Worm (Caenorhabditis elegans) whole organism, L1 larva: ENCODE data around the gene ora-1.

Experiments
- C04F5.9 ChIP-seq: sonication (generic microtip); optimal IDR thresholded peaks from 2 replicates; lab custom pipeline; 2016; ENCODE audit warnings: missing genetic modification characterization, missing compliant biosample characterization
- C34B4.2 ChIP-seq: sonication (generic microtip); optimal IDR thresholded peaks from 2 replicates; lab custom pipeline; 2017; ENCODE audit warnings: mild to moderate bottlenecking, missing genetic modification characterization, missing compliant biosample characterization
- F16B12.6 ChIP-seq: fragments of 150-350 bp; optimal IDR thresholded peaks from 2 replicates; lab custom pipeline; 2014; ENCODE audit warnings: missing biosample characterization, missing genetic modification characterization
- Y116A8C.19 ChIP-seq: sonication (generic microtip); optimal IDR thresholded peaks from 2 replicates; lab custom pipeline; 2016; ENCODE audit warnings: missing compliant biosample characterization, missing genetic modification characterization, borderline replicate concordance
- alr-1 ChIP-seq: fragments of 200-800 bp; sonication (Bioruptor generic); optimal IDR thresholded peaks from 2 replicates; lab custom pipeline; 2018; ENCODE audit warnings: borderline replicate concordance, mild to moderate bottlenecking, missing genetic modification characterization, missing compliant biosample characterization
- ama-1 ChIP-seq: fragments of 150-350 bp; optimal IDR thresholded peaks from 2 replicates; lab custom pipeline; 2014
- blmp-1 ChIP-seq: fragments of 150-350 bp; optimal IDR thresholded peaks from 2 replicates; lab custom pipeline; 2014; ENCODE audit warnings: missing biosample characterization, missing genetic modification characterization
- ceh-8 ChIP-seq: fragments of 200-800 bp; sonication (Bioruptor generic); optimal IDR thresholded peaks from 2 replicates; lab custom pipeline; 2018; ENCODE audit warnings: mild to moderate bottlenecking, missing genetic modification characterization, moderate library complexity, missing compliant biosample characterization
- ceh-90 ChIP-seq: sonication (generic microtip); optimal IDR thresholded peaks from 2 replicates; lab custom pipeline; 2016; ENCODE audit warnings: missing genetic modification characterization, missing compliant biosample characterization
- dpl-1 ChIP-seq, 3 experiments: fragments of 150-350 bp in 2 of 3; sonication (generic microtip) in 1 of 3; optimal IDR thresholded peaks; 2 replicates each; lab custom pipeline; 2014 to 2017; ENCODE audit warnings: missing biosample characterization in 3 of 3, missing genetic modification characterization in 3 of 3, missing genetic modification reagents in 3 of 3
- efl-3 ChIP-seq: fragments of 200-800 bp; sonication (Bioruptor generic); optimal IDR thresholded peaks from 2 replicates; lab custom pipeline; 2018; ENCODE audit warnings: mild to moderate bottlenecking, missing genetic modification characterization, missing compliant biosample characterization
- egl-27 ChIP-seq, 2 experiments: fragments of 150-350 bp in 1 of 2; sonication (generic microtip); optimal IDR thresholded peaks; 3 replicates each; lab custom pipeline; 2017 to 2018; ENCODE audit warnings: missing biosample characterization in 2 of 2, missing genetic modification characterization in 2 of 2, missing genetic modification reagents in 2 of 2
- elt-2 ChIP-seq: sonication (generic microtip); optimal IDR thresholded peaks from 2 replicates; lab custom pipeline; 2016; ENCODE audit warnings: missing genetic modification characterization, mild to moderate bottlenecking, inconsistent platforms, missing compliant biosample characterization, missing genetic modification reagents
- elt-3 ChIP-seq, 6 experiments: fragments of 150-350 bp in 1 of 6; sonication (generic microtip); optimal IDR thresholded peaks; 2 replicates each; lab custom pipeline; 2017 to 2018; ENCODE audit warnings: missing biosample characterization in 6 of 6, missing genetic modification characterization in 6 of 6, inconsistent platforms in 1 of 6
- ets-5 ChIP-seq: fragments of 200-800 bp; sonication (Bioruptor generic); IDR thresholded peaks from 2 replicates; pipeline ENCODE4 v1.3.6; 2022; ENCODE audit warnings: missing genetic modification characterization, missing compliant biosample characterization
- fkh-10 ChIP-seq: sonication (generic microtip); optimal IDR thresholded peaks from 2 replicates; lab custom pipeline; 2017; ENCODE audit warnings: missing biosample characterization, missing genetic modification reagents, missing genetic modification characterization
- fkh-4 ChIP-seq: sonication (generic microtip); optimal IDR thresholded peaks from 2 replicates; lab custom pipeline; 2016; ENCODE audit warnings: missing compliant biosample characterization, missing genetic modification characterization, borderline replicate concordance
- hlh-17 ChIP-seq: fragments of 200-800 bp; sonication (Bioruptor generic); optimal IDR thresholded peaks from 2 replicates; lab custom pipeline; 2018; ENCODE audit warnings: missing genetic modification characterization, mild to moderate bottlenecking, missing compliant biosample characterization, moderate library complexity, borderline replicate concordance
- hpl-2 ChIP-seq: fragments of 150-350 bp; optimal IDR thresholded peaks from 2 replicates; lab custom pipeline; 2014; ENCODE audit warnings: missing biosample characterization, missing genetic modification reagents, missing genetic modification characterization
- jun-1 ChIP-seq: fragments of 150-350 bp; optimal IDR thresholded peaks from 2 replicates; lab custom pipeline; 2014; ENCODE audit warnings: missing biosample characterization, missing genetic modification reagents, missing genetic modification characterization
- lin-14 ChIP-seq: fragments of 200-800 bp; sonication (Bioruptor generic); optimal IDR thresholded peaks from 2 replicates; lab custom pipeline; 2018; ENCODE audit warnings: mild to moderate bottlenecking, missing genetic modification characterization, moderate library complexity, missing compliant biosample characterization
- lin-39 ChIP-seq: fragments of 150-350 bp; optimal IDR thresholded peaks from 2 replicates; lab custom pipeline; 2014; ENCODE audit warnings: missing biosample characterization, missing genetic modification reagents, missing genetic modification characterization
- lir-3 ChIP-seq: sonication (generic microtip); optimal IDR thresholded peaks from 2 replicates; lab custom pipeline; 2016; ENCODE audit warnings: mild to moderate bottlenecking, missing genetic modification characterization, moderate library complexity, missing compliant biosample characterization; ENCODE audit not compliant: poor library complexity
- lsy-2 ChIP-seq, 2 experiments: fragments of 150-350 bp; optimal IDR thresholded peaks; 2 replicates each; lab custom pipeline; 2014; ENCODE audit warnings: missing biosample characterization in 2 of 2, missing genetic modification characterization in 2 of 2
- mef-2 ChIP-seq: fragments of 150-350 bp; optimal IDR thresholded peaks from 2 replicates; lab custom pipeline; 2014; ENCODE audit warnings: missing biosample characterization, missing genetic modification characterization
- nhr-11 ChIP-seq: fragments of 150-350 bp; optimal IDR thresholded peaks from 2 replicates; lab custom pipeline; 2014; ENCODE audit warnings: missing biosample characterization, missing genetic modification characterization
- nhr-12 ChIP-seq: sonication (generic microtip); optimal IDR thresholded peaks from 2 replicates; lab custom pipeline; 2017; ENCODE audit warnings: missing biosample characterization, missing genetic modification characterization
- nhr-19 ChIP-seq: fragments of 200-800 bp; sonication (Bioruptor generic); conservative IDR thresholded peaks from 2 replicates; pipeline ENCODE4 v1.3.6; 2022; ENCODE audit warnings: missing genetic modification characterization, missing compliant biosample characterization
- nhr-237 ChIP-seq: fragments of 150-350 bp; optimal IDR thresholded peaks from 2 replicates; lab custom pipeline; 2014; ENCODE audit warnings: missing biosample characterization, missing genetic modification characterization
- nhr-71 ChIP-seq: sonication (generic microtip); optimal IDR thresholded peaks from 2 replicates; lab custom pipeline; 2016; ENCODE audit warnings: mild to moderate bottlenecking, missing genetic modification characterization, moderate library complexity, missing compliant biosample characterization
- nhr-76 ChIP-seq: sonication (generic microtip); optimal IDR thresholded peaks from 2 replicates; lab custom pipeline; 2017; ENCODE audit warnings: missing biosample characterization, missing genetic modification characterization
- nhr-85 ChIP-seq: sonication (generic microtip); peaks from one replicate; lab custom pipeline; 2016; ENCODE audit warnings: missing genetic modification characterization, inconsistent platforms, missing compliant biosample characterization
- pag-3 ChIP-seq: sonication (generic microtip); optimal IDR thresholded peaks from 2 replicates; lab custom pipeline; 2017; ENCODE audit warnings: missing genetic modification characterization, mild to moderate bottlenecking, missing compliant biosample characterization, antibody characterized with exemption, borderline replicate concordance; ENCODE audit not compliant: insufficient read depth
- pqm-1 ChIP-seq: sonication (generic microtip); optimal IDR thresholded peaks from 3 replicates; lab custom pipeline; 2017; ENCODE audit warnings: missing biosample characterization, missing genetic modification characterization
- skn-1 ChIP-seq: fragments of 150-350 bp; optimal IDR thresholded peaks from 2 replicates; lab custom pipeline; 2014; ENCODE audit warnings: missing biosample characterization, missing genetic modification characterization
- sox-4 ChIP-seq: sonication (generic microtip); optimal IDR thresholded peaks from 2 replicates; lab custom pipeline; 2016; ENCODE audit warnings: missing genetic modification characterization, missing compliant biosample characterization
- sptf-1 ChIP-seq: fragments of 150-350 bp; optimal IDR thresholded peaks from 2 replicates; lab custom pipeline; 2014; ENCODE audit warnings: missing biosample characterization, missing genetic modification characterization
- tbx-2 ChIP-seq: sonication (generic microtip); optimal IDR thresholded peaks from 2 replicates; lab custom pipeline; 2016; ENCODE audit warnings: missing genetic modification characterization, missing compliant biosample characterization
- unc-130 ChIP-seq: fragments of 150-350 bp; optimal IDR thresholded peaks from 2 replicates; lab custom pipeline; 2017; ENCODE audit warnings: missing biosample characterization, missing genetic modification characterization, inconsistent platforms
- unc-30 ChIP-seq: sonication (generic microtip); optimal IDR thresholded peaks from 2 replicates; lab custom pipeline; 2017; ENCODE audit warnings: missing biosample characterization, missing genetic modification characterization
- unc-98 ChIP-seq: fragments of 200-800 bp; sonication (Bioruptor generic); IDR thresholded peaks from 2 replicates; pipeline ENCODE4 v1.3.6; 2022; ENCODE audit warnings: missing genetic modification characterization, missing compliant biosample characterization
- vab-15 ChIP-seq: sonication (generic microtip); optimal IDR thresholded peaks from 2 replicates; lab custom pipeline; 2017; ENCODE audit warnings: missing genotype, mild to moderate bottlenecking, missing genetic modification characterization, missing compliant biosample characterization
- zip-4 ChIP-seq: fragments of 200-800 bp; sonication (Bioruptor generic); optimal IDR thresholded peaks from 2 replicates; lab custom pipeline; 2018; ENCODE audit warnings: mild to moderate bottlenecking, missing genetic modification characterization, moderate library complexity, missing compliant biosample characterization

ora-1 gene

DNA sequence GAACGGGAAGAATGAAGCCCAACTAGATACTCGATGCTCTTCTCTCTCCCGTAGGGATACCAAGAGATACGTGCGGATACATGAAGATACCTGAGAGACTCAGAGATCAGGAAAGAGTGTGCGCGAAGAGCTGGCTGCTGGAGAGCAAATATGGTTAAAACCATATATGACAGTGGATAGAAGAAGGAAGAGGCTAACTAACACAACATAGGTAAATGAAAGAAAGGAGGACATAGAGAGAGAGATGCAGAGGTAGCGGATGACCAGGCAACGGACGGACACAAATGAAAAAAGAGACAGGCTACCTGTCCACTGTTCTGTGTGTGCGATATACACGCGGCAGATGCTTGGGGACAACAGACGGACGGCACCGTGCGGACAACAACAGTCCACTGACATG lies 30.4 kb downstream of the ora-1 start:
- TF ChIP-seq zip-4 (GFP tag; lab: Kevin White, UChicago) (no peak), alr-1 (tag; lab: Kevin White, UChicago) (no peak)
- TF ChIP-seq, all 84 proteins: peak for 0

DNA sequence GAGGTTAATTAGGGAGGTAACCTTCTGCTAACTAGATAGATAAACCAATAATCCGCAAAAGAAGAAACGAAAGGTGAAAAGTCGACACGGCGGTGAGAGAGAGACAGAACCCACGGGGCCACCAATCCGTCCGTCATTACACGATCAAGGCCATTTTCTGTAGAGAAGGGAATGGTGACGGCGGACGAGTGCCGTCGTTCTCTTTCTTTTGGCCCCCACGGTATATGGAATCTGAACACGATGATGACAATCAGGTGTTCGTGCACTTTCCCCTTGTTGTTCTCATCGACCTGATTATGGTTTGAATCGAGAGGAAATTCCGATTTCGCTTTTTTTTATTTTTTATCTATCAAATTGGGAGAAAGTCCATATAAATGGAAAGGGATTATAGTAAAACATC lies 31.7 kb downstream of the ora-1 start:
- no peak for TF ChIP-seq vab-15 (tag; lab: Kevin White, UChicago)
- TF ChIP-seq elt-3 (tag; optimal IDR thresholded peaks at IDR 0.05; lab: Kevin White, UChicago) = peak in 1 of 6 experiments; percentile 31
- TF ChIP-seq lin-14 = peak; percentile 60
- no peak for TF ChIP-seq sptf-1 (tag; lab: Kevin White, UChicago)
- no peak for TF ChIP-seq sox-4
- TF ChIP-seq nhr-85 = peak; percentile 76
- peak; percentile 91 for TF ChIP-seq blmp-1 (tag; lab: Kevin White, UChicago)
- no peak for TF ChIP-seq egl-27 (tag; optimal IDR thresholded peaks at IDR 0.05; lab: Kevin White, UChicago)
- TF ChIP-seq, all 84 proteins: peak for 4

- no peak for TF ChIP-seq F16B12.6 (tag; lab: Kevin White, UChicago)
- no peak for TF ChIP-seq lin-14
- TF ChIP-seq nhr-19 (GFP tag; lab: Robert Waterston, UW) = no peak
- no peak for TF ChIP-seq unc-130 (tag; lab: Kevin White, UChicago)
- no peak for TF ChIP-seq elt-3 (tag; optimal IDR thresholded peaks at IDR 0.05; lab: Kevin White, UChicago)
- no peak for TF ChIP-seq hlh-17
- no peak for TF ChIP-seq ets-5 (GFP tag; lab: Robert Waterston, UW)
- TF ChIP-seq lir-3 = no peak
- TF ChIP-seq ceh-8 = no peak
- no peak for TF ChIP-seq sox-4
- no peak for TF ChIP-seq nhr-76
- no peak for TF ChIP-seq pag-3 (tag; lab: Kevin White, UChicago)
- no peak for TF ChIP-seq unc-30 (tag; lab: Kevin White, UChicago)
- no peak for TF ChIP-seq elt-2
- TF ChIP-seq jun-1 (tag; lab: Kevin White, UChicago) = no peak
- TF ChIP-seq ama-1 (lab: Kevin White, UChicago) = no peak
- no peak for TF ChIP-seq fkh-4 (tag; lab: Kevin White, UChicago)
- no peak for TF ChIP-seq efl-3
- TF ChIP-seq, all 84 proteins: peak for 0
Measured at ce11 chrIV:8010521-8010920, 32.8 kb downstream of the ora-1 start.

- no peak for TF ChIP-seq ets-5 (GFP tag; lab: Robert Waterston, UW)
- TF ChIP-seq lin-39 (tag; lab: Kevin White, UChicago) = no peak
- no peak for TF ChIP-seq hpl-2
- TF ChIP-seq tbx-2 (tag; lab: Kevin White, UChicago) = no peak
- no peak for TF ChIP-seq nhr-237
- TF ChIP-seq lin-14 = no peak
- TF ChIP-seq C34B4.2 = no peak
- no peak for TF ChIP-seq unc-30 (tag; lab: Kevin White, UChicago)
- TF ChIP-seq nhr-12 (tag; lab: Kevin White, UChicago) = no peak
- TF ChIP-seq vab-15 (tag; lab: Kevin White, UChicago) = no peak
- TF ChIP-seq Y116A8C.19 = no peak
- no peak for TF ChIP-seq skn-1
- TF ChIP-seq ceh-8 = no peak
- no peak for TF ChIP-seq elt-3 (tag; optimal IDR thresholded peaks at IDR 0.05; lab: Kevin White, UChicago)
- TF ChIP-seq, all 84 proteins: peak for 0
Measured at ce11 chrIV:8012330-8012729, 34.6 kb downstream of the ora-1 start, which contains the start of gene Y42H9B.3. Gene Y42H9B.3 (minus strand): TSS chrIV:8012430.

ce11 chrIV:8013849-8014248 lies 36.2 kb downstream of the ora-1 start, which contains the start of gene C26B2.8:
Gene C26B2.8 (plus strand): TSS chrIV:8014149.
- TF ChIP-seq jun-1 (tag; lab: Kevin White, UChicago) (no peak), pag-3 (tag; lab: Kevin White, UChicago) (no peak), nhr-11 (tag; lab: Kevin White, UChicago) (no peak), dpl-1 (GFP tag; optimal IDR thresholded peaks at IDR 0.05; lab: Kevin White, UChicago) (no peak), mef-2 (tag; lab: Kevin White, UChicago) (no peak), lsy-2 (tag; optimal IDR thresholded peaks at IDR 0.05; lab: Kevin White, UChicago) (no peak), C04F5.9 (tag; lab: Kevin White, UChicago) (no peak), unc-98 (GFP tag; lab: Robert Waterston, UW) (no peak), elt-2 (no peak), lin-39 (tag; lab: Kevin White, UChicago) (no peak), pqm-1 (tag; lab: Kevin White, UChicago) (no peak), ama-1 (lab: Kevin White, UChicago) (no peak), nhr-71 (tag; lab: Kevin White, UChicago) (no peak), ceh-90 (tag; lab: Kevin White, UChicago) (no peak), fkh-10 (GFP tag; lab: Kevin White, UChicago) (no peak), hpl-2 (no peak)
- TF ChIP-seq, all 84 proteins: peak for 0
